Worm (Caenorhabditis elegans) whole organism, L4 larva: ENCODE results near the gene ule-5.

Experiments
- hlh-11 ChIP-seq: fragments of 200-800 bp; sonication (Bioruptor generic); optimal IDR thresholded peaks from 2 replicates; lab custom pipeline; 2018; ENCODE audit warnings: mild to moderate bottlenecking, missing genetic modification characterization, missing compliant biosample characterization
- mdl-1 ChIP-seq, 2 experiments: fragments of 150-350 bp in 1 of 2; sonication (generic microtip) in 1 of 2; optimal IDR thresholded peaks; 2 replicates each; lab custom pipeline; 2014 to 2017; ENCODE audit warnings: missing biosample characterization in 2 of 2, missing genetic modification characterization in 2 of 2

DNA sequence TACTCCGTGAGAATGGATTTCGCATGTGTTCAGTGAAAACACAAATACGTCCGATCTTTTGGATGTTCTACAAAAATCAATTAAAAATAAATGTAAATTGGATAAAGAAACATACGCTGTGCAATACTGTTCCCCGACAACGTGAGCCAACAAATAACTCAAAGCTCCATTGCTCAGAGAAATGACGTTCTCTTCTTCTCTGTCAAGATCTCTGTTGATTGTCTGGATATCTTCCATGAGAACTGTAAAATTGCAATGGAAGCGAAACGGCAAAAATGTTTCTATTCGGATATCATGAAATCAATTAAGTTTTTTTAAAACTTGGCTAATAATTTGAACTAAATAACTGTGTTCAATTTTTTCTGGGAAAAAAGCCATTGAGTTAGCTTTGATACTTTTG, 13.8 kb downstream of the ule-5 start:
- no peak for TF ChIP-seq mdl-1 (tag; optimal IDR thresholded peaks at IDR 0.05; lab: Kevin White, UChicago)
- TF ChIP-seq hlh-11, result no peak
